Worm (Caenorhabditis elegans): ENCODE measurements around the gene nspd-5.

The nspd-5 gene

ce11 chrII:4888527-4889487, 28.6 kb upstream of the nspd-5 start, which contains the start of gene pgm-1:
Gene pgm-1 (plus strand): TSS chrII:4889437.
- TF ChIP-seq cog-1 (tag; optimal IDR thresholded peaks at IDR 0.05) (no peak), med-1 (GFP tag; optimal IDR thresholded peaks at IDR 0.05; ENCODE audit: insufficient read depth) (no peak), ref-1 (GFP tag; conservative IDR thresholded peaks at IDR 0.05) (no peak), flt-1 (GFP tag; IDR thresholded peaks at IDR 0.05) (no peak), ztf-23 (GFP tag; IDR thresholded peaks at IDR 0.05) (no peak), ztf-29 (GFP tag; IDR thresholded peaks at IDR 0.05) (no peak), klf-2 (GFP tag; conservative IDR thresholded peaks at IDR 0.05) (no peak), tab-1 (GFP tag; IDR thresholded peaks at IDR 0.05) (no peak), T22C8.4 (GFP tag; IDR thresholded peaks at IDR 0.05) (no peak)

DNA sequence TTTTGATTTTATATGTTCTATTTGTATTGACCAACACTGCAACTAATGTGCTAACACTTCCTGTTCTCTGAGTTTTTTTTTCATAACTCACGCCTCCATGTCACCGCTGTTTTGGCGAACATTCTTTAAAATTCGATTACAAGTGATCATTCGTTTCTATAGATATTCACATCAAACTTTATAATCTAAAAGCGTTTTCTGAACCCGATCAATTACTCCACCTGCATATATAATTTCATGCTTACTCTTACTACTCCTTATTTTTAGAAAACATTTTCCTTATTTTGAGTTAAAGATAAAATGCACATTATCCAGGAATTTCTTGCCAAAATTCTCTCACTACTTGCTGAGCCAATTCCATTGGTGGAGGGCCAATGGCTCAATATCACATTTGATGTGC, 25.8 kb upstream of the nspd-5 start, which contains the start of gene R05F9.7:
Gene R05F9.7, plus strand, starts transcription at position 301 of the 400 bp plus-strand sequence.
- TF ChIP-seq T22C8.4 (GFP tag; IDR thresholded peaks at IDR 0.05): no peak
- TF ChIP-seq med-1 (GFP tag; optimal IDR thresholded peaks at IDR 0.05; ENCODE audit: insufficient read depth): no peak
- no peak for TF ChIP-seq flt-1 (GFP tag; IDR thresholded peaks at IDR 0.05)
- no peak for TF ChIP-seq ztf-29 (GFP tag; IDR thresholded peaks at IDR 0.05)
- TF ChIP-seq tab-1 (GFP tag; IDR thresholded peaks at IDR 0.05): no peak
- no peak for TF ChIP-seq cog-1 (tag; optimal IDR thresholded peaks at IDR 0.05)
- no peak for TF ChIP-seq ref-1 (GFP tag; conservative IDR thresholded peaks at IDR 0.05)
- no peak for TF ChIP-seq ztf-23 (GFP tag; IDR thresholded peaks at IDR 0.05)
- TF ChIP-seq klf-2 (GFP tag; conservative IDR thresholded peaks at IDR 0.05): no peak

DNA sequence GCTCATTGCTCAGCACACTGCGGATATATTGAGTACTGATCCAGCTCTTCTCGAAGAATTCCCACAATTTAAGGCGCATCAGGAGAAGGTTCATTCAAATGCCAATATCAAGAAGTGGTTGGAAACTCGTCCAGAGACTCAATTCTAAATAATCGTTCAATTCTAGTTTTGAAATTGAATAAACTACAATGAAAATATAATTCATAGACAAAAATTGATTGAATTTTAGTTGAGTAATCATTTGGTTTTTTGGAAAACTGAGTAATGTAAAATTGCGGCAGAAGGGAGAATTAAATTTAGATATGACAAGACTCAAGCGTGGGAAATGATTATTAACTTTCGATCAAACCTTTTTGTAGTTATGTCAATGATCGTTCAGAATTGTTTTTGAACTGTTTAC, 24.2 kb upstream of the nspd-5 start:
- TF ChIP-seq ztf-23 (GFP tag; IDR thresholded peaks at IDR 0.05) (no peak), ref-1 (GFP tag; conservative IDR thresholded peaks at IDR 0.05) (no peak), T22C8.4 (GFP tag; IDR thresholded peaks at IDR 0.05) (no peak), tab-1 (GFP tag; IDR thresholded peaks at IDR 0.05) (no peak), flt-1 (GFP tag; IDR thresholded peaks at IDR 0.05) (no peak), med-1 (GFP tag; optimal IDR thresholded peaks at IDR 0.05; ENCODE audit: insufficient read depth) (no peak), ztf-29 (GFP tag; IDR thresholded peaks at IDR 0.05) (no peak), cog-1 (tag; optimal IDR thresholded peaks at IDR 0.05) (no peak), klf-2 (GFP tag; conservative IDR thresholded peaks at IDR 0.05) (no peak)

- TF ChIP-seq klf-2 (GFP tag; conservative IDR thresholded peaks at IDR 0.05) (no peak), med-1 (GFP tag; optimal IDR thresholded peaks at IDR 0.05; ENCODE audit: insufficient read depth) (no peak), ref-1 (GFP tag; conservative IDR thresholded peaks at IDR 0.05) (no peak), tab-1 (GFP tag; IDR thresholded peaks at IDR 0.05) (no peak)
These were observed 23.3 kb upstream of the nspd-5 start, which contains the start of gene gst-8 for ce11 chrII:4883412-4883811. Gene gst-8 (plus strand): TSS chrII:4883712.

ce11 chrII:4882498-4882897, 22.3 kb upstream of the nspd-5 start:
- TF ChIP-seq ztf-23 (GFP tag; IDR thresholded peaks at IDR 0.05) (no peak), med-1 (GFP tag; optimal IDR thresholded peaks at IDR 0.05; ENCODE audit: insufficient read depth) (no peak), cog-1 (tag; optimal IDR thresholded peaks at IDR 0.05) (no peak), ref-1 (GFP tag; conservative IDR thresholded peaks at IDR 0.05) (no peak), ztf-29 (GFP tag; IDR thresholded peaks at IDR 0.05) (no peak), T22C8.4 (GFP tag; IDR thresholded peaks at IDR 0.05) (no peak), flt-1 (GFP tag; IDR thresholded peaks at IDR 0.05) (no peak), klf-2 (GFP tag; conservative IDR thresholded peaks at IDR 0.05) (no peak), tab-1 (GFP tag; IDR thresholded peaks at IDR 0.05) (no peak)

ce11 chrII:4881727-4882126, 21.6 kb upstream of the nspd-5 start, which contains the start of gene gst-7:
Gene gst-7 (plus strand): TSS chrII:4882062.
- no peak for TF ChIP-seq flt-1 (GFP tag; IDR thresholded peaks at IDR 0.05)
- TF ChIP-seq ztf-23 (GFP tag; IDR thresholded peaks at IDR 0.05): no peak
- no peak for TF ChIP-seq tab-1 (GFP tag; IDR thresholded peaks at IDR 0.05)
- no peak for TF ChIP-seq klf-2 (GFP tag; conservative IDR thresholded peaks at IDR 0.05)
- TF ChIP-seq med-1 (GFP tag; optimal IDR thresholded peaks at IDR 0.05; ENCODE audit: insufficient read depth): no peak
- no peak for TF ChIP-seq cog-1 (tag; optimal IDR thresholded peaks at IDR 0.05)
- no peak for TF ChIP-seq T22C8.4 (GFP tag; IDR thresholded peaks at IDR 0.05)
- TF ChIP-seq ztf-29 (GFP tag; IDR thresholded peaks at IDR 0.05): no peak
- no peak for TF ChIP-seq ref-1 (GFP tag; conservative IDR thresholded peaks at IDR 0.05)

DNA sequence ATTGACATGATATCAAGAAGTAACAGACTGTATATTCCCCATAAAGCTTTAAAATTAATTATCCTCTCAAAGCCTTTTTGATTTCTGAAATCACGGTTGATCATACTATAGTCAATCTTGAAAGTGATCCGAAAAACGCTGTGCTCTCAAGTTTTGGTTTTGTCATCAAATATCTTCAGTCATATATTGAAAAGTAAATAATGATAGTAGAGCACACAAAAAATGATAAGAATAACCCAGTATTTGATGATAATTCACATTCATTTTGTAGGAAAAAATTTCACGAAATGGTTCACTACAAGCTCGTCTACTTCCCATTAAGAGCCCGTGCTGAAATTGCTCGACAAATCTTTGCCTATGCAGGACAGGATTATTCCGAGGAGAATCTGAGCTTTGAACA, 19.5 kb upstream of the nspd-5 start, which contains the start of gene gst-6:
Gene gst-6, plus strand, starts transcription at position 263 of the 400 bp plus-strand sequence.
- TF ChIP-seq med-1 (GFP tag; optimal IDR thresholded peaks at IDR 0.05; ENCODE audit: insufficient read depth) (no peak), ref-1 (GFP tag; conservative IDR thresholded peaks at IDR 0.05) (no peak), flt-1 (GFP tag; IDR thresholded peaks at IDR 0.05) (no peak), ztf-29 (GFP tag; IDR thresholded peaks at IDR 0.05) (no peak)

DNA sequence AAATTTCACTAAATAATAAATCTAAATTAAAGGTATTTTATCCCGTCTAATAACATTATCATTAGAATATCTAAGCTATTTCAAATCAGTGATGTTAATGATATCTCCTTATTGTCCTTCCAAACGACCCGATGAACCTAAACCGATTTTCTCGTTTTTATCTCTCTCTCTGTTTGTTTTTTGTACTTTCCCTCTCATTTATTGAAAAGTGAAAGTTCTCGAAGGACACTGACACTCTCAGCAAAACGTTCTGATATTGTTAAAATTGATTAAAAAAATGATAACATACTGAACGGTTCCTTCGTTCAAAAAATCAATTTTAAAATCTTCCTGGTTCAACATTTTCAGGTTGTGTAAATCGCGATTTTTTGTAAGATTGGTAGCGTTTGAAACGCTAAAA, 15.9 kb upstream of the nspd-5 start, which contains the start of gene F11G11.13:
Gene F11G11.13, minus strand, starts transcription at position 89 of the 400 bp plus-strand sequence.
- TF ChIP-seq ztf-29 (GFP tag; IDR thresholded peaks at IDR 0.05) (no peak), med-1 (GFP tag; optimal IDR thresholded peaks at IDR 0.05; ENCODE audit: insufficient read depth) (no peak), tab-1 (GFP tag; IDR thresholded peaks at IDR 0.05) (no peak)

ce11 chrII:4874335-4874861, 14.2 kb upstream of the nspd-5 start, which contains the start of gene F11G11.15:
Gene F11G11.15 (plus strand): TSS chrII:4874845.
- TF ChIP-seq tab-1 (GFP tag; IDR thresholded peaks at IDR 0.05) (no peak), flt-1 (GFP tag; IDR thresholded peaks at IDR 0.05) (no peak), T22C8.4 (GFP tag; IDR thresholded peaks at IDR 0.05) (no peak), ztf-23 (GFP tag; IDR thresholded peaks at IDR 0.05) (no peak), klf-2 (GFP tag; conservative IDR thresholded peaks at IDR 0.05) (no peak), ref-1 (GFP tag; conservative IDR thresholded peaks at IDR 0.05) (no peak), med-1 (GFP tag; optimal IDR thresholded peaks at IDR 0.05; ENCODE audit: insufficient read depth) (no peak), cog-1 (tag; optimal IDR thresholded peaks at IDR 0.05) (no peak), ztf-29 (GFP tag; IDR thresholded peaks at IDR 0.05) (no peak)

Measured in whole organism, midembryonic.